Fruit fly (Drosophila melanogaster) whole organism, pupa: ENCODE data around the gene CG7888.

Experiments used
- CG13204 ChIP-seq: fragments of 200-800 bp; sonication (Bioruptor generic); optimal IDR thresholded peaks from 2 replicates; lab custom pipeline; 2018; ENCODE audit warnings: missing biosample characterization, mild to moderate bottlenecking, missing genetic modification characterization, moderate library complexity
- CG4496 ChIP-seq: fragments of 200-800 bp; sonication (Bioruptor generic); IDR thresholded peaks from 3 replicates; pipeline ENCODE4 v1.3.6; 2022; ENCODE audit warnings: missing biosample characterization, missing genetic modification characterization
- Pif1B ChIP-seq: fragments of 200-800 bp; sonication (Bioruptor generic); optimal IDR thresholded peaks from 3 replicates; lab custom pipeline; 2016; ENCODE audit warnings: missing biosample characterization, missing genetic modification characterization

- TF ChIP-seq CG4496 (GFP tag; lab: Robert Waterston, UW) = no peak
- TF ChIP-seq CG13204 (GFP tag; lab: Kevin White, UChicago) = no peak
- no peak for TF ChIP-seq Pif1B (GFP tag; lab: Kevin White, UChicago)
These were observed at the start of gene CG7888 for dm6 chr3L:11053843-11054242.
